Comparison of ENCODE assay signal across 2 worm cellular contexts in genomic region chrX:4072501-4072900, ce11.
TF ChIP-seq lines count a peak whose summit lies in the region.

No protein-coding gene starts in this region.

TF ChIP-seq in whole organism, late embryonic, 69 proteins besides CTCF, POLR2A, EP300 and RAD21:
- TF ChIP-seq tbx-7 (tag; optimal IDR thresholded peaks at IDR 0.05; lab: Kevin White, UChicago) (no peak), F13H6.1 (tag; optimal IDR thresholded peaks at IDR 0.05; lab: Kevin White, UChicago) (no peak), unc-55 (GFP tag; optimal IDR thresholded peaks at IDR 0.05; lab: Kevin White, UChicago) (peak; percentile 92)

TF ChIP-seq in whole organism, mixed stage, embryonic, 35 proteins besides CTCF, POLR2A, EP300 and RAD21:
- TF ChIP-seq unc-62 (GFP tag; optimal IDR thresholded peaks at IDR 0.05; lab: Kevin White, UChicago) (peak; percentile 92), mls-2 (tag; optimal IDR thresholded peaks at IDR 0.05; lab: Kevin White, UChicago) (no peak)
TF ChIP-seq in whole organism, mixed stage, embryonic: peak in this region for 1.
